Worm (Caenorhabditis elegans) whole organism, dauer: Measurements from ENCODE around the gene asp-2.

Experiments
- unc-62 ChIP-seq: sonication (generic microtip); optimal IDR thresholded peaks from 2 replicates; lab custom pipeline; 2017; ENCODE audit warnings: missing biosample characterization, missing genetic modification reagents, missing genetic modification characterization

Gene asp-2

DNA sequence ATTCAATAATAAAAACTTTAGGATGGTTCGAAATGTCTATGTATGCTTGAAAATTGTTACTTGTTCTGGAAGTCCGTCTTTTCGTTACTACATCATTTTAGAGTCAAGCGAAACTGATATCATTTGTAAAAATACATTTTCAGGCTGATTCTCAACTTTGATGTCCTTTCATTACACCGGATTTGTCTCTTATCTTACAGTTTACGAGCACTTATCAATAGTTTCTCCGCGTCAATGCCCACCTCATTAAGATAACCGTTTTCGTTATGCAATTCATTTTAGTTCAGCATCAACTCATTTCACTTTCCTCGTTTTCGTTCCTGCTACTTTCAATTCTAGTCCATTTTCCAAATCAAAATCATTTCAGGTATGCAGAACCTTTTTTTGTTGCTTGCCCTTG, at the start of gene asp-2:
Gene asp-2, plus strand, starts transcription at position 368 of the 400 bp plus-strand sequence.
- TF ChIP-seq unc-62 = no peak

DNA sequence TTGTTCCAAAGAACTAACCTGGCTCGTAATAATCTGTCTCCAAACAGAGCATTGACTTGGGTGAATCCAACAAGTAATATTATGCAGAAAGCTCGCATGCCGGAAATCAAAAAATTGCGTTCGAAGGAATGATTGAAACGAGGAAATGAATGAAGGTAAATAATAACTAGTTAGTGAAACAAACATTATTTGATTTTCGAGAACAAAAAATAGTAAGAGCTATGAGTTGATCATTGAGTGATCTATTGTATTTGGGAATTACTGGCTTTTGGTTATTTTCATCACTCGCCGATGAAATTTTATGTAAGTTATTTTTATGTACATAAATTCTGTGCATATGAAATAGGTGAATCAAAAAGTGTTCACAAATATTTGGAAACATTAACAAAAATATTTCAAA, 48.1 kb upstream of the asp-2 start, which contains the start of gene B0222.5:
Gene B0222.5, minus strand, starts transcription at position 101 of the 400 bp plus-strand sequence.
- no peak for TF ChIP-seq unc-62

DNA sequence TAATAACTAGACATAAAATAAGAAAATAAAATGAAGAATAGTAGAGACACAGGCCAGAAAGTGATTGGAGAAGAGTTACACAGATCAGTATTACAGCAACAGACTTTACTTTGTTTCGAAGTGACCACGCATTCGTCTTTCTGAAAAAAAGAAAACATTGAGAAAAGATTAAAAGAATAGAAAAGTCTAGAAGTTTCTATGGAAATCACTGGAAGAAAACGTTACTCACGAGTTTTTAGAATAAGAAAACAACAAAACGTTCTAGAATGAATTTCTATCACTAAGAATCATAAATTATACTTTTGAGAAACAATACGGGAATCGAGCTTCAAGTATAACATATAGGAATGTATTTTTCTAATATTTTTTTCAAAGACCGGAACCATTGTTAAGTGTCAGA, 47.3 kb upstream of the asp-2 start:
- no peak for TF ChIP-seq unc-62

DNA sequence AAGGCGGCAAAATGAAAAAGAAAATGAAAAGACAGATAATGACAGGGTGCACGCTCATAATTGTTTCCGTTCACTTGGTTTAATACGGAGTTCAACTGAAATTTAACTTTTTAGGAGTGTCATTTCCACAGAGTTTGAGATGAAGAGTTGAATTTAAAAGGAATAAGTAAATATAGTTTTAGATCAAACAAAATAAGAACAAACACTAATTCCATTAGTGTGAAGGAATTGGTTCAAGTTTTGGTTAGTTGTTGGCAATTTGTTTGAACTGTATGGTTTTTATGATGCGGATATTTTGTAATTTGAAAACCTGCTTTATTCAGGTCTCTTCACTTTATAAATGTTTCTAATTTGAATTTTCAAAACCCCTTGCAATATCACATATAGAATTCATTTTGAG, 46.2 kb upstream of the asp-2 start, which contains the start of gene B0222.15:
Gene B0222.15, minus strand, starts transcription at position 101 of the 400 bp plus-strand sequence.
- no peak for TF ChIP-seq unc-62

DNA sequence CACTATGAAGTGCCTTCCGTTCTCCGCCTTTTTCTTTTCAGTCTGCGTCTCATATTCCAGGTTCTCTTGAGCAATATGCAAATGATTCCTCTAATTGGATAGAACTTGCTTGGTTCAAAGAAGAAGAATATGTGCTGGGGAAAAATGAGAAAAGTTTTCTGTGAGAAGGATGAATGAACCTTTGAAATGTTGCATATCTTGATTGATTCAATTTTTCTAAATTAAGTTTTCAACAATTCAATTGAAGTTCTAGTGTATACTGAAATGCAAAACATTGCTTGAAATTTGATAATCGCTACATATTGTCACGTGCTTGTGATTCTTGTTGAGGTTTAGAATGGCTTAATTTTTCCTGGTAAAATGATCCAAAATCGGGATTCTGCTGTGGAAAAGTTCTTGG, 45.3 kb upstream of the asp-2 start:
- TF ChIP-seq unc-62 = no peak

DNA sequence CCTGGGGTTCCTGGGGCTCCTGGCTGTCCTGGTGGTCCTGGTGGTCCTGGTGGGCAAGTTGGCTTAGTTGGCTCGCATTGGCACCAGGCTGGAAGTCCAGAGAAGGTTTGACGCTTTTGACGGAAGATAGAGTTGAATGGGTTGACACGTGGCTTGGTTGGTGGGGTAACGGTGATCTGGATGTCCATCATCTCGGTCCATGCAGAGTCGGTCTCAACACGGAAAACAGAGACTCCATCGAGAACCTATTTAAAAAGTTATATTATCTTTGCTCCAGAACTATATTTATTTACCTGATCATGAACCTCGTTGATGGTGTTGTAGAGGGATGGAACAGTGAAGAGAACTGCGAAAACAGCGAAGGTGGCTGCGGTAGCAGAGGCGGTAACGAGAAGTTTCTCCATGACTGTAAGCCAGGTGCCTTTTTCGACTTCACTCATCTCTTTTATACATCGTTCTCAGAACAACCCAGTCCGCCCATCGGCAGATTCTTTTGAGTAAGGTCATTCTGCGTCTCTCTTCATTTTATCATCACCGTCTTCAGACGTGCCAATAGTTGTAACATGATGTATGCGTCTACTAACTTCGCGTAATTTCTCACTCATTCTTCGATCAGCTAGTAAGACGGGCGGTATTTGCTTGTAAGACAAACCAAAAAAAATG, 42.5 kb upstream of the asp-2 start, which contains the start of gene col-144:
Gene col-144, minus strand, starts transcription at position 419 of the 663 bp plus-strand sequence.
- TF ChIP-seq unc-62 = no peak

DNA sequence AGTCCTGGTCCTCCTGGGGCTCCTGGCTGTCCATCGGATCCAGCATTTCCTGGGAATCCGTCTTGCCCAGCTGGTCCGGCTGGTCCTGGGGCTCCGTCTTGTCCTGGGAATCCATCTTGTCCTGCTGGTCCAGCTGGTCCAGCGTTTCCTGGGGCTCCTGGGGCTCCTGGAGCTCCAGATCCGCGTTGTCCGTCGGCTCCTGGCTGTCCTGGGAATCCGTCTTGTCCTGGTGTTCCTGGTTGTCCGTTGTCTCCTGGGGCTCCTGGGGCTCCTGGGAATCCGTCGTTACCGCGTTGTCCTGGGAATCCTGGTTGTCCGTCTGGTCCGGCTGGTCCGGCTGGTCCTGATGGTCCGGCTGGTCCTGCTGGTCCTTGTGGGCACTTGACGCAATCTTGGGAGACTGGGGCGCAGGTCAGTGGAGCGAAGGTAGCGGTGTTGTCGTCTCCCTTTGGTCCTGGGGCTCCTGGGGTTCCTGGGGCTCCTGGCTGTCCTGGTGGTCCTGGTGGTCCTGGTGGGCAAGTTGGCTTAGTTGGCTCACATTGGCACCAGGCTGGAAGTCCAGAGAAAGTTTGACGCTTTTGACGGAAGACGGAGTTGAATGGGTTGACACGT, 40.7 kb upstream of the asp-2 start:
- TF ChIP-seq unc-62 = no peak

DNA sequence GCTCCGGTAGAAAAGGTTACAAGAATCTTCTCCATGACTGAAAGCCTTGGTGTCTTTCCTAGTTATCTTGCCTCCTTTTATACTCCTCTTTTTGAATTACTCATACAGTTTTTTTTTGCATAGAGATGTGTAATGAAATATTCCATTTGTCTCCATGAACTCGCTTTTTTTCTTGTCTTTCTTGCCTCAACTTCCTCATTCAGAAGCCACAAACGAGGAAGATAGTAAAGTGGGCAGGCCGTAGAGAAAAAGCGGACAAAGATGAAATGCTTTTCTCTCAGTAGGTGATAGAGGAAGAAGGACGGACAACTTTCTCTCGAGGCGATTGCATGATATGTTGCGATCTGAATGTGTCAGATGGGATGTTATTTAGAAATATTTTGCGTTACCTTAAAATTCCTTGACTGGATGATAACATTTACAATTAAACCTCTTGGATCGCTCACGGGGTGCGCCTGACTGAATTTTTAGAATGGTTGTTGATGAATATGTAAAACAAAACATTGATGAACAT, 39.9 kb upstream of the asp-2 start, which contains the start of gene col-145:
Gene col-145, minus strand, starts transcription at position 51 of the 514 bp plus-strand sequence.
- no peak for TF ChIP-seq unc-62

DNA sequence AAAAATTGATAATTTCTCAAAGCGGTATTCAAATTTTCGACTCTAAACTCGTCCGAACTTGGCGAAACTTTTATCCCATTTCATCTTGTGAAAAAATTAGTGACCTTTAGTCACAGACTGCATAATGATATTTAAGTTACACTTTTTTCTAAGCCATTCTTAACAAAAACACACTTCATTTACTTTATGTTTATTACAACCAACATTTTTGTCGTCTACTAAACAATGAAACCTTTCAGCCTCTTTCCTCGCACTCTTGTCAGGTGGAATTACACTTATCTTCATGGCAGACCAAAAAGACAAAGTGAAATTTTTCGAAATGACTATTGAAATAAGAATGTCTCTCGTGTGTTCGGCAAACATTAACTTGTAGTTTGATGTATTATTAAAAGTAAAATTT, 39.0 kb upstream of the asp-2 start:
- no peak for TF ChIP-seq unc-62

DNA sequence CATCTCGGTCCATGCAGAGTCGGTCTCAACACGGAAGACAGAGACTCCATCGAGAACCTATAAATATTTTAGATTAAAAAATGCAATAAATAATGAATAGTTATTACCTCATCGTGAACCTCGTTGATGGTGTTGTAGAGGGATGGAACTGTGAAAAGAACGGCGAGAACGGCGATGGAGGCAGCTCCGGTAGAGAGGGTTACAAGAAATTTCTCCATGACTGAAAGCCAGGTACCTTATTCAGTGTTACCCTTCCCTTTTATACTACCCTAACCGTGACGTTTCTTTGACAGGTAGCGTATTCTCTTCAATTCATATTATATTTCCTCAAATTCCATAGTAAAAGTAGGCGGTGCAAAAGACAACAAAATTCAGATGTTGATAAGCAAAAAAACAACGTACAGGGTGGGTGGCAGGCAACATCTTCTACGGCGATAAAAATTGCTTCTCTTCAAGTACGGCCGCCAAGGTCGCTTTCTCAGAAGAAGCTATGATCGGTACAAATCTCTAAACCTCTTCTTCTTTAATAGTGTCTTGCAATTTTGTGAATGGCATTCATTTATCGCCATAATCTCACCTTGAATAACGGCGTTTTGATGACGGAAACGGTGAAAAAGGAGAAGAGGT, 37.7 kb upstream of the asp-2 start, which contains the start of gene col-10:
Gene col-10, minus strand, starts transcription at position 235 of the 627 bp plus-strand sequence.
- no peak for TF ChIP-seq unc-62

DNA sequence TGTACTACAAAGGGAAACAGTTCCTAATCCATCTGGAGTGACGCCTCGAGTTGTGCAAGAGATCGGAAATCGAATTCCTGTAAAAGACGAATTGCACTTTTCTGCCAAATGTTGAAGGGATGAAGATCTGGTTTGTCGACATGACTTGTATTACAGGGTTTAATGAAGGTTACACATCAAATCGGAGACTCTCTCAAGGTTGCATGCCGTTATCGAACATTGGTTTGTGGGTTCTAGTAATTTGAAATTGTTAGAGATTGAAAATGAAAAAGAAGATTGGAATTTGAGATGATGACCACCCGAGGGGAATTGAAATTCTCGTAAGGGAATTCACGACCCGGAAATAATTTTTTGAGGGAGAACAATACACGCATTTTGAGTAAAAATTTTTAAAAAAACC, 36.6 kb upstream of the asp-2 start:
- TF ChIP-seq unc-62 = no peak

DNA sequence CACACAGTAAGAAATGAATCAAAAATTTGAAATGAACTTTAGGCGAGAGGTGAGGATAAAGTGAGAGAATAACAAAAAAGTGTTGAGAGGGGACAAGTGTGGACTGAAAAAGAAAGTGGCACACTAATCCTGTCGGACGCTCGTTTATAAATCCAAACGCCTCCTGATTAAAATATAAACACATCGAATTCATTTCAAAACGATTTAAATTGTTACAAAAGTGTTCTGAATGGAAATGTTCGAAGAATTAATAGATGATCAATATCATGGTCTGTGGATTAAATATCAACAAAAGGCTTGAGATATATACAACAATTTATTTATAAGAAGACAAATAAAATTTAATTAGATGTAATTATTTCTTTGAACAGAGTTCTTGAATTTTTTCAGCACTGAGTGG, 34.8 kb upstream of the asp-2 start, which contains the start of gene B0222.11:
Gene B0222.11, minus strand, starts transcription at position 101 of the 400 bp plus-strand sequence.
- no peak for TF ChIP-seq unc-62

DNA sequence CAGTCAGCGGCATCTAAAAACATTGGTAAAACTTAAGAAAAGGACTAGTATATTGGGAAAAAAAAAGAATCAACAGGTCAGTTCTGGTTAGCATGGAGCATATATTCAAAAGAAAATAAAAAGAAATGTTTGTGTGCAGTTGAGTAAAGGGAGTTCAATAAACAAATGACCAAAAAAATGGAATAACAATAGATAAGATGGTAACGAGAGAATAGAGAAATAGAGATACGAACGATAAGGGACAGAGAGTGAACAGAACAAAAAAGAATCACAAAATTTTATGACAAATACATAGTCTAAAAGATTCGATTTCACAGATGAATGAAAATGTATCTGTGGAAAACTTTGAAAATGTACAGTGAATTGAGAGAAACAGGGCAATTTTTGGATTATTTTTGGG, 29.9 kb upstream of the asp-2 start, which contains the start of gene gad-3:
Gene gad-3, minus strand, starts transcription at position 17 of the 400 bp plus-strand sequence.
- TF ChIP-seq unc-62 = no peak

DNA sequence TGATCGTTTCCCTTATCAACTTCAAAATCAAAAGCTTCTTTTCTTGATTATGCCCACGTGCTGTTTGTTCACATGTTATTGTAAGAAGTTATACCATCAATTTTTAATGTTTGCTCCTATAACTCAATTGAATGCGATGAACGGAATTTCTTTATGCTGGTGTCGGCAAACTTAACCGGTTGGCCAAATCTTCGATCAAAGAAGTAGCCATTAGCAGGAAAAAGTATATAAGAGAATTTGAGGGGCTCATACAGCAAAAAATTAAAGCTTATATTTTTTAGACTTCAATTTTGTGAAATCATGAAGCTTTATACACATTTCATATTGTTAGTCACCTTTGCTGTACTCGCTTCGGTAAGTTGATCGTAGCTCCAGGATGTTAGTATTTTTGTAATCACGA, 29.1 kb upstream of the asp-2 start, which contains the start of gene pqn-16:
Gene pqn-16, plus strand, starts transcription at position 301 of the 400 bp plus-strand sequence.
- no peak for TF ChIP-seq unc-62

DNA sequence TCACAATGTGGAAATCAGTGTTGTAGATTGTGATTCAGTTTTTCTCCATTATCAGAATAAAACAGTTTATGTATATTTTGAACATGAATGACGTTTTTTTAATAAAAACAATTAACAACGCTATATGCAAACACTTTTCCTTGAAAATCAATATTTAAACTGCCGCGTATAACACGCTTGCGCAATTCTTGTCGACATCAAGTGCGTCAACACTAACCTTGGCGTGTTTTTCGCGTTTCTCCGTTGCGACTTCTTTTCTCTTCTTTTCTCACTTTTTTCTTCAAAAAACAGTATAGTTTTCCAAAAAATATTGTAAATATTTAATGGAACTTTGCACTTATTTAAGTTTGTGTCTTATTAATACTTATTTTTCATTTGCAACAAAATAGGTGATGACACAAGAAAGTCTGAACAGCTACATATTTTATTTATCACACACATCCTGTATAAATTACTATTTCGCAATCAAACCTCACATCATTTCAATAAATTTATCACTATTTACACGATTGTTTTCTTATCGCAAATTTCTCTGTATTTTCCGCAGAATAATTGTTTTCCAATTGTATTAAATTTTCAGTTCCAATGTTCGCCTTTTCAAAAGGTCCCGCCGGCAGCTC, 27.5 kb upstream of the asp-2 start, which contains the start of gene spas-1:
Gene spas-1, plus strand, starts transcription at position 572 of the 620 bp plus-strand sequence.
- TF ChIP-seq unc-62 = no peak

DNA sequence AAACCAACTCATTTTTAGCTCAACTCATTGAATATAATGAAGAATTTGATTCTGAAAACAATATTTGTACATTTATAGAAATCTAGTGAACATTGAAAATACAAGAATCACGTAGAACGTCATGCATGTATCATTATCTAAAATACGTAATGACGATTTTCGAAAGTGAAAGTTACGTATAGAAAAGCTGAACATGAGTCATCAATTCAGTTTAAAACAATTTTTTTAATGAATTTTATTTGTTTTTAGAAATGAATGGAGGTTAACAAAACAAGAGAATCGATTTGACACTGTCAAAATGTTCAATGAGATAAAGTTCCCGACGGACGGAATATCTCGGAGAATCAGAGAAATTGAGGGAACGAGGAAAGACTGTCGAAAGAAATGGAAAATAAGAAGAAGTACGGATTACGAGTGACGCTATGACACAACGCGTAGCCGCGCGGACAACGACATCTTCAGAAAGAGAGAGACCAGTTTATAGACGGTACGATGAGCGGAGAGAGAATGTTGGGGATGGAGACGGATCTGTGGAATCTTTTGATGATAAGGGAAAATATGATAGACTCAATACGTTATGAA, 21.1 kb upstream of the asp-2 start, which contains the start of gene ptr-1:
Gene ptr-1, minus strand, starts transcription at position 51 of the 582 bp plus-strand sequence.
- TF ChIP-seq unc-62 = no peak
